Fruit fly (Drosophila melanogaster): ENCODE measurements around the gene wek.

DNA sequence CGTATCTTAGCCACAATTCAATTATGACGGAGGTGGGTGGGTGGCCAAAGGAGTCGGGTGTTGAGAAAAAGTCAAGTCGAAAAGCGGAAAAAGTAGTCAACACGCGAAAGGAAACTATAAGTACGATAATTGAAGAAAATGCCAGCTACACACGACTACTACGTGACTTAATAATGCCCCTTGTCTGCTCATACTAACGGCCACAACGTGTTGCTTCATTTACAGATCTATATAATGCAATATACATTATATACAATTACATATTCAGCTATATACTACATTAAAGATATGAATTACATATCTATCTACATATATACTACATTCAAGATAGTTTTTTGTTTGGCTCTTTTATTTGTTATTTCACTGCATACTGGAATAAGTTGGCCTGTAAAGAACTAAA, 4.9 kb upstream of the wek start, which contains the start of gene CG31826:
- no peak for TF ChIP-seq h (GFP tag; optimal IDR thresholded peaks at IDR 0.05)
- TF ChIP-seq lola (GFP tag; optimal IDR thresholded peaks at IDR 0.05), result no peak
- TF ChIP-seq HLH106 (tag; optimal IDR thresholded peaks at IDR 0.05), result no peak
- TF ChIP-seq CG32264 (GFP tag; optimal IDR thresholded peaks at IDR 0.05), result no peak
- TF ChIP-seq psq (GFP tag; optimal IDR thresholded peaks at IDR 0.05), result no peak
- no peak for TF ChIP-seq OdsH (GFP tag; optimal IDR thresholded peaks at IDR 0.05)
- TF ChIP-seq Mio (GFP tag; optimal IDR thresholded peaks at IDR 0.05), result no peak
- TF ChIP-seq dsf (GFP tag; optimal IDR thresholded peaks at IDR 0.05; ENCODE audit: borderline replicate concordance), result no peak
- TF ChIP-seq fru (GFP tag; optimal IDR thresholded peaks at IDR 0.05), result no peak
- TF ChIP-seq Hr83 (GFP tag; optimal IDR thresholded peaks at IDR 0.05; ENCODE audit: poor library complexity, severe bottlenecking), result no peak
- no peak for TF ChIP-seq Myc (optimal IDR thresholded peaks at IDR 0.05)
- no peak for TF ChIP-seq foxo (GFP tag; optimal IDR thresholded peaks at IDR 0.05)
- no peak for TF ChIP-seq Hr78 (GFP tag; optimal IDR thresholded peaks at IDR 0.05)
